Fruit fly (Drosophila melanogaster) whole organism, wandering third instar larva: Measurements from ENCODE around the gene CG34425.

Experiments used
- Abd-B ChIP-seq: fragments of >200 bp; optimal IDR thresholded peaks from 2 replicates; lab custom pipeline; 2017; ENCODE audit warnings: missing biosample characterization, missing genetic modification characterization
- CG9705 ChIP-seq: fragments of 200-800 bp; sonication (Bioruptor generic); optimal IDR thresholded peaks from 2 replicates; lab custom pipeline; 2018; ENCODE audit warnings: missing biosample characterization, mild to moderate bottlenecking, missing genetic modification characterization
- CrebA ChIP-seq: fragments of 200-800 bp; sonication (Bioruptor generic); optimal IDR thresholded peaks from 2 replicates; lab custom pipeline; 2016; ENCODE audit warnings: missing biosample characterization, mild to moderate bottlenecking, missing genetic modification characterization, borderline replicate concordance
- Dfd ChIP-seq: fragments of >200 bp; optimal IDR thresholded peaks from 2 replicates; lab custom pipeline; 2017; ENCODE audit warnings: missing biosample characterization, missing genetic modification characterization
- Hnf4 ChIP-seq: fragments of 200-800 bp; sonication (Bioruptor generic); optimal IDR thresholded peaks from 2 replicates; lab custom pipeline; 2016; ENCODE audit warnings: missing biosample characterization, mild to moderate bottlenecking, missing genetic modification characterization
- Hr78 ChIP-seq: fragments of >200 bp; optimal IDR thresholded peaks from 2 replicates; lab custom pipeline; 2017; ENCODE audit warnings: missing biosample characterization, missing genetic modification characterization
- Rel ChIP-seq, 2 experiments: fragments of 200-800 bp; sonication (Bioruptor generic) in 1 of 2; optimal IDR thresholded peaks; 2 replicates in 1 of 2; 3 replicates in 1 of 2; lab custom pipeline; 2016 to 2019; ENCODE audit warnings: mild to moderate bottlenecking in 2 of 2, missing biosample characterization in 2 of 2, missing genetic modification characterization in 2 of 2, moderate library complexity in 1 of 2
- Sp1 ChIP-seq: fragments of 200-800 bp; sonication (Bioruptor generic); optimal IDR thresholded peaks from 3 replicates; lab custom pipeline; 2019; ENCODE audit warnings: missing biosample characterization, mild to moderate bottlenecking, missing genetic modification characterization, moderate library complexity
- Vsx2 ChIP-seq: fragments of 200-300, 225-300 bp; sonication (Bioruptor generic); optimal IDR thresholded peaks from 2 replicates; lab custom pipeline; 2018; ENCODE audit warnings: missing biosample characterization, missing genetic modification characterization; ENCODE audit not compliant: partially characterized antibody
- dl ChIP-seq, 2 experiments: fragments of 175-275, 200-275 bp in 1 of 2; fragments of 200-275 bp in 1 of 2; sonication (Bioruptor generic); optimal IDR thresholded peaks; lab custom pipeline; 2018; ENCODE audit warnings: mild to moderate bottlenecking in 2 of 2, missing biosample characterization in 2 of 2, missing genetic modification characterization in 2 of 2, moderate library complexity in 2 of 2; ENCODE audit not compliant: partially characterized antibody in 2 of 2, insufficient read depth in 1 of 2
- dmrt93B ChIP-seq: fragments of 200-800 bp; sonication (Bioruptor generic); optimal IDR thresholded peaks from 2 replicates; lab custom pipeline; 2018; ENCODE audit warnings: missing biosample characterization, mild to moderate bottlenecking, missing genetic modification characterization
- dsf ChIP-seq: sonication (Bioruptor generic); optimal IDR thresholded peaks from 2 replicates; lab custom pipeline; 2016; ENCODE audit warnings: missing biosample characterization, missing genetic modification characterization, borderline replicate concordance
- ey ChIP-seq: fragments of 200-800 bp; sonication (Bioruptor generic); optimal IDR thresholded peaks from 2 replicates; lab custom pipeline; 2016; ENCODE audit warnings: missing biosample characterization, missing genetic modification characterization
- fru ChIP-seq: fragments of 200-800 bp; sonication (Bioruptor generic); optimal IDR thresholded peaks from 3 replicates; lab custom pipeline; 2016; ENCODE audit warnings: missing biosample characterization, mild to moderate bottlenecking, missing genetic modification characterization
- h ChIP-seq: fragments of 200-800 bp; sonication (Bioruptor generic); optimal IDR thresholded peaks from 3 replicates; lab custom pipeline; 2016; ENCODE audit warnings: missing biosample characterization, mild to moderate bottlenecking, missing genetic modification characterization
- jim ChIP-seq: fragments of 175-275, 200-325 bp; sonication (Bioruptor generic); optimal IDR thresholded peaks from 2 replicates; lab custom pipeline; 2016; ENCODE audit warnings: missing biosample characterization, mild to moderate bottlenecking, missing genetic modification characterization
- lola ChIP-seq: fragments of >200 bp; optimal IDR thresholded peaks from 2 replicates; lab custom pipeline; 2017; ENCODE audit warnings: missing biosample characterization, missing genetic modification characterization
- pan ChIP-seq: fragments of >200 bp; optimal IDR thresholded peaks from 2 replicates; lab custom pipeline; 2017
- rgr ChIP-seq: fragments of 200-800 bp; sonication (Bioruptor generic); optimal IDR thresholded peaks from 3 replicates; lab custom pipeline; 2016; ENCODE audit warnings: missing biosample characterization, mild to moderate bottlenecking, missing genetic modification characterization
- sage ChIP-seq: fragments of 200-800 bp; sonication (Bioruptor generic); optimal IDR thresholded peaks from 2 replicates; lab custom pipeline; 2016; ENCODE audit warnings: missing biosample characterization, mild to moderate bottlenecking, missing genetic modification characterization
- usp ChIP-seq: fragments of >200 bp; optimal IDR thresholded peaks from 2 replicates; lab custom pipeline; 2017; ENCODE audit warnings: missing biosample characterization, missing genetic modification characterization
- woc ChIP-seq: sonication (Bioruptor generic); optimal IDR thresholded peaks from 2 replicates; lab custom pipeline; 2016; ENCODE audit warnings: missing biosample characterization, mild to moderate bottlenecking, missing genetic modification characterization

The CG34425 gene

DNA sequence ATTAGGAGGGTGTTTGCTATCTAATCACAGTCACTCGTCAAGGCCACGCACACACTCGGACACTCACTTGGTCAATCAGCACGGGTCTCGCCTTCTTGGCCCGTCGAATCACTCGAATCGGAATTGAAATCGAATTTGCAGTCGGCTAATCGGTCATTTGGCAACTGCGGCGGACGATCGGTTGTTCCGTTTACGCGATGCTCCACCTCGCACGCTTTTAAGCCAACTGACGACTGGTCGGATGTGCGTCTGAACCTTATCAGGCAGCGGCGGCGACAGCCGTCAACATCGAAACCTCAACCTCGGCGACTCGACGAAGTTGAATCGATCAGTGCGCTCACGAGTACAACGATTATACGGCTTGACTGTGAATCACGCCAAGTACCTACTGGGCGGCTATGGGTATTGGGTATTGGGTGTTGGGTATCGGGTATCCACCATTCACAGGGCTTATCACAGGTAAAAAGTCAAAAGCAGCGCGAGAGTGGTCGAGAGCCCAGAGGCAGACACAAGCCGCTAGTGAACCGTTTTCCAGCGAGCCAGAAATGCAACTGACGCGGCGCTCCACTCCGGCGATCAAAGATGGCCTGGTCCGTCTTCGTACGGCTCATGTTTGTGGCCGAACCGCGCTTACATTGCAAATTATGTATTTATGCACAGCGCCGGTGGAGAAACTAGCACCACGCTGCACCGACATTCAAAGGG lies 35.0 kb downstream of the CG34425 start (continued):
- no peak for TF ChIP-seq sage (GFP tag; lab: Kevin White, UChicago)
- TF ChIP-seq fru (GFP tag; lab: Kevin White, UChicago): peak; percentile 31

DNA sequence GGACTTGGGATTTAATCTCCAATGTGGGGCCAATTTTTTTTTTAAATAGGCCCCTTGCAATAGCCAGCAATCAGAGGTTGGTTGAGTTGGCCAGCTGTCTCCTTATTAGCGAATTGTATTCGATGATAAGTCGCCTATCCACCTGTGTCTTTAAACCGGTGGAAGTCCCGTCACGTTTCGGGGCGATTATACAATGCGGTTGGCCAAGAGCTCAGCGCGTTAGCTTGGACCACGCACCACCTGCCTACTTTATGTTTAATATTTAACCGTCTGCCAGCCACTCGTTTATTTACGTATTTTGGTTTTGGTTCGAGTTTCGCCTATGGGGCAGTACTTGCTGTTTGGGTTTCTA lies 35.5 kb downstream of the CG34425 start:
- no peak for TF ChIP-seq dmrt93B (GFP tag; lab: Kevin White, UChicago)
- no peak for TF ChIP-seq rgr (GFP tag; lab: Kevin White, UChicago)
- TF ChIP-seq Sp1 (GFP tag; lab: Kevin White, UChicago): no peak
- TF ChIP-seq ey (GFP tag; lab: Kevin White, UChicago): no peak
- TF ChIP-seq pan (lab: Kevin White, UChicago): no peak
- TF ChIP-seq Rel (GFP tag; optimal IDR thresholded peaks at IDR 0.05; lab: Kevin White, UChicago): no peak
- TF ChIP-seq Rel (tag; optimal IDR thresholded peaks at IDR 0.05; lab: Kevin White, UChicago): peak; percentile 2
- TF ChIP-seq CG9705 (GFP tag; lab: Kevin White, UChicago): no peak

DNA sequence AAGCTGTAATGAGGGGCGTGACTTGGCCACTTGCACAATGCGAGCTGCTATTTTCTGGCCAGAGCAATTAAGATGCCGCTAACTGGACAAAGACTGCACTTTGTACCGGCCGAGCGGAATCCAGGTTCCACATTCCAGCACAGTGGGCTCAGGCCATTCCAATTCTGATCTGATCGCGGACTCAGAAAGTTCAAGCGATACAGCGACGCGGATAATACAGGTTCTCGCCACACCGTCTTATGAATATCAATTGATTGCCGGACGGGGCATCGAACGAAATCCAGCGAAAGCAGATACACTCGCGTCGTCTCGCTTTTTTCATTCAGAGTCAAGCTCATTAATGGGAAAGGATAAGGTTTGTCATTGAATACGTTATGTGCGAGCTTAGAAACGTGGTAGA lies 37.2 kb downstream of the CG34425 start:
- TF ChIP-seq woc (GFP tag; lab: Kevin White, UChicago) (no peak), Hnf4 (GFP tag; lab: Kevin White, UChicago) (peak; percentile 72)
- TF ChIP-seq, all 38 proteins: peak for 1

DNA sequence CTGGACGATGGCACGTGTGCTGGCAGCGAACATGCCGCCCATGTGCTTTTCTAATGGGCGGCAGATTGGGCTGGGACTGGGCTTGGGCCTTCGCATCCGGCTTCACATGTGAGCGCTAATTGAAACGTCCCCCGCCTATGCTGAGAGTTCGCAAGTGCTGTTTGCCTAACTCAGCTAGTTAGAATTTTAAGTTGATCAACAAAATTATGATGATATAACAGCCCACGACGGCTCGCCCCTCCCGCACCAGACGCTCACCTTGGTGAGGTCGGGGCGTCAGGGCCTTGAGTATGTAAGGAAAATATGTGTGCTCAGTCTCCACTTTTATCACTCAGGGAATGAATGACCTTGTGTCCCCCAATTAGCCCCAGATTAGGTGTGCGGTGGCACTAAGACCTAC lies 39.3 kb downstream of the CG34425 start:
- TF ChIP-seq jim (GFP tag; lab: Kevin White, UChicago) (no peak), Abd-B (GFP tag; lab: Kevin White, UChicago) (no peak)

DNA sequence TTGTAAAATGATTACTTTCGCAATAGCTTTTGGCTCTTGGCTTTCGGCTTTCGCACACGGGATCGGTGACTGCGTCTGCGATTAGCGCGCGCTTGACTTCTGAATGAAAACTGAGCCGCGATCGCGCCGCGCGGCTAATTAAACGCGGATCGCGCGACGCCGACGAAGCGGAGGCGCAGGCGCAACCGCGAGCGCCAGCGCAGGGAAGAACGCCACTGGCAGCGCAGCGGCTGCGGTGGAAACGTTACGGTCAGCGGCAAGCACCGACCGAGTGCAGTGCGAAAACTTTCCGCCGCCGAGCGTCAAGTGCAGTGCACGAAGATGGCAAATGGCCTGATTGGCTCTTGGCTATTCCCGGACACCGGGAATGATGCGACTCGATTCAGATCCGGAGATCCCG lies 43.4 kb downstream of the CG34425 start, which contains the start of gene CG31522:
Gene CG31522, minus strand, starts transcription at position 101 of the 400 bp plus-strand sequence.
- TF ChIP-seq Rel (GFP tag; optimal IDR thresholded peaks at IDR 0.05; lab: Kevin White, UChicago) (no peak), Rel (tag; optimal IDR thresholded peaks at IDR 0.05; lab: Kevin White, UChicago) (no peak), Abd-B (GFP tag; lab: Kevin White, UChicago) (no peak), Hr78 (no peak), Sp1 (GFP tag; lab: Kevin White, UChicago) (no peak), fru (GFP tag; lab: Kevin White, UChicago) (no peak), h (GFP tag; lab: Kevin White, UChicago) (no peak), rgr (GFP tag; lab: Kevin White, UChicago) (no peak), Hnf4 (GFP tag; lab: Kevin White, UChicago) (no peak), lola (GFP tag; lab: Kevin White, UChicago) (no peak), Vsx2 (GFP tag; lab: Kevin White, UChicago) (no peak), dsf (GFP tag; lab: Kevin White, UChicago) (no peak)
- TF ChIP-seq, all 38 proteins: peak for 0

DNA sequence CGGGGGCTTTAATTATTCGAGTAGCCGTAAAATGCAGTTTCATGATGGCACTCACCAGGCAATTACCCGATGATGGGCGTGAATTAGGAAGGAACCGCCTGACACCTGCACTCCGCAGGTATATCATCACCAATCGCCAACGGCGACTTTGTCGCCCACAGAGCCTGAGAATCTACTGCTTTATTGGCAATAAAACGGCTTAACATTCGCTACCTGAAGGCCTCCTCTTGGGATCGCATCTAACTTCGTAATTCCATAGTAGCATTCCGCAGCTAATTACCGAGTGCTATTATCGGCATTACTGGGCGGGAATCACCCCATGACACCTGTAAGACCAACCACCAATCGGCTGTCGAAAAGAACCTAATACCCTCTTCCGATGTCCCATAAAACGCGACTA lies 47.9 kb downstream of the CG34425 start:
- no peak for TF ChIP-seq dl (GFP tag; optimal IDR thresholded peaks at IDR 0.05; lab: Kevin White, UChicago; ENCODE audit: insufficient read depth in 1 of 2, partially characterized antibody in 2 of 2)
- TF ChIP-seq, all 38 proteins: peak for 0

DNA sequence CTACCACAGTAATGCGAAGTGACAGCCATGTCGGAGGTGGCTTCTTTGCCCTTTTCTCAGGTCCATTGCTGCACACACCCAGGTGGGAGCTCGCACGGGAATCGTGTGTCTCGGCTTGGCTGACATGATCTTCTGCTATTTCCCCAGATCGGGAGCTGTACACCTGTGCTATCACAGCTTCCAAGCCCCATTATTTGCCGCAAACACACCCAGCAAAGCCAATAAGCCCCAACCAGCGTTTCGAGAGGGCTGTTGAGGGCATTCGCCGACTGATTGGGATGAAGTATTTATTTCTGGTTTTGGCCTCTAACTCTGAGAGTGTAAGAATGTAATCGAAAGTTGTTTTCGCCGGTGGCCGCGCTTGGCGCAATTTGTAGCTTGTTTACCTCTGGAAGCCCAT lies 48.5 kb downstream of the CG34425 start:
- TF ChIP-seq CG9705 (GFP tag; lab: Kevin White, UChicago) (no peak), h (GFP tag; lab: Kevin White, UChicago) (no peak), sage (GFP tag; lab: Kevin White, UChicago) (no peak), CrebA (GFP tag; lab: Kevin White, UChicago) (no peak), usp (GFP tag; lab: Kevin White, UChicago) (no peak), woc (GFP tag; lab: Kevin White, UChicago) (no peak), Dfd (no peak), rgr (GFP tag; lab: Kevin White, UChicago) (no peak), dmrt93B (GFP tag; lab: Kevin White, UChicago) (no peak)
